Worm (Caenorhabditis elegans): Measurements from ENCODE around the gene C55C3.73.
A peak's percentile ranks its signal among the peaks of the same experiment; 100 is the strongest.

The C55C3.73 gene

ce11 chrIV:5658897-5659296 lies 44.4 kb downstream of the C55C3.73 start:
- TF ChIP-seq nhr-80 (tag; optimal IDR thresholded peaks at IDR 0.05) (peak; percentile 62), B0336.3 (GFP tag; IDR thresholded peaks at IDR 0.05) (0 out of 2 replicates have a peak, but pooled peaks have one; percentile 17), atf-7 (tag; optimal IDR thresholded peaks at IDR 0.05) (peak; percentile 54), hmg-1.2 (GFP tag; IDR thresholded peaks at IDR 0.05) (no peak)

- TF ChIP-seq dpff-1 (tag; optimal IDR thresholded peaks at IDR 0.05) (no peak), ztf-22 (GFP tag; optimal IDR thresholded peaks at IDR 0.05) (no peak), bed-2 (GFP tag; IDR thresholded peaks at IDR 0.05) (no peak), let-607 (tag; optimal IDR thresholded peaks at IDR 0.05) (no peak), gei-17 (GFP tag; optimal IDR thresholded peaks at IDR 0.05) (no peak), D2030.7 (GFP tag; IDR thresholded peaks at IDR 0.05) (no peak), T26A5.8 (tag; optimal IDR thresholded peaks at IDR 0.05) (no peak), xnd-1 (tag; optimal IDR thresholded peaks at IDR 0.05) (no peak), snpc-3.4 (tag; optimal IDR thresholded peaks at IDR 0.05) (no peak), rec-8 (tag; optimal IDR thresholded peaks at IDR 0.05) (no peak), mel-28 (tag; optimal IDR thresholded peaks at IDR 0.05; ENCODE audit: borderline replicate concordance) (no peak), lag-1 (GFP tag; IDR thresholded peaks at IDR 0.05) (no peak), B0019.2 (GFP tag; conservative IDR thresholded peaks at IDR 0.05) (no peak), ztf-28 (GFP tag; IDR thresholded peaks at IDR 0.05) (no peak), dpl-1 (GFP tag; optimal IDR thresholded peaks at IDR 0.05) (no peak)
Measured at ce11 chrIV:5658225-5658624, 45.0 kb downstream of the C55C3.73 start.

ce11 chrIV:5657126-5657666 lies 46.1 kb downstream of the C55C3.73 start:
- TF ChIP-seq C06A6.2 (GFP tag; conservative IDR thresholded peaks at IDR 0.05) (0 out of 2 replicates have a peak, but pooled peaks have one; percentile 56), cebp-1 (GFP tag; IDR thresholded peaks at IDR 0.05) (0 out of 2 replicates have a peak, but pooled peaks have one; percentile 48), cebp-1 (tag; optimal IDR thresholded peaks at IDR 0.05) (peak; percentile 72), tlf-1 (GFP tag; optimal IDR thresholded peaks at IDR 0.05) (no peak), hsf-1 (GFP tag; IDR thresholded peaks at IDR 0.05) (peak; percentile 56; the same call in 1 of the 2 replicates), ztf-28 (GFP tag; IDR thresholded peaks at IDR 0.05) (0 out of 2 replicates have a peak, but pooled peaks have one; percentile 28), ztf-3 (GFP tag; optimal IDR thresholded peaks at IDR 0.05) (no peak), ceh-91 (GFP tag; IDR thresholded peaks at IDR 0.05) (0 out of 2 replicates have a peak, but pooled peaks have one; percentile 26), dpl-1 (GFP tag; optimal IDR thresholded peaks at IDR 0.05) (peak; percentile 18), K12H6.12 (tag; optimal IDR thresholded peaks at IDR 0.05) (peak; percentile 72), lin-40 (tag; optimal IDR thresholded peaks at IDR 0.05) (peak; percentile 77), F10E7.11 (tag; optimal IDR thresholded peaks at IDR 0.05) (no peak), atf-7 (tag; optimal IDR thresholded peaks at IDR 0.05) (peak; percentile 30), nhr-90 (tag; optimal IDR thresholded peaks at IDR 0.05) (peak; percentile 41), attf-5 (GFP tag; optimal IDR thresholded peaks at IDR 0.05) (peak; percentile 71), chd-7 (tag; optimal IDR thresholded peaks at IDR 0.05) (peak; percentile 35), zfh-2 (GFP tag; conservative IDR thresholded peaks at IDR 0.05) (peak; percentile 80; the same call in 1 of the 2 replicates), snpc-4 (GFP tag; optimal IDR thresholded peaks at IDR 0.05) (no peak), snpc-4 (tag; optimal IDR thresholded peaks at IDR 0.05) (peak; percentile 25 to 68 (median 48)), ekl-4 (GFP tag; IDR thresholded peaks at IDR 0.05) (peak; percentile 56; the same call in 1 of the 2 replicates), attf-3 (GFP tag; conservative IDR thresholded peaks at IDR 0.05) (0 out of 2 replicates have a peak, but pooled peaks have one; percentile 22), madf-8 (GFP tag; conservative IDR thresholded peaks at IDR 0.05) (peak; percentile 64), lin-35 (GFP tag; optimal IDR thresholded peaks at IDR 0.05) (peak in 1 of 3 experiments; percentile 34), madf-6 (GFP tag; IDR thresholded peaks at IDR 0.05) (peak; percentile 86), Y67H2A.10 (GFP tag; conservative IDR thresholded peaks at IDR 0.05) (no peak), xnd-1 (tag; optimal IDR thresholded peaks at IDR 0.05) (peak; percentile 57), lsl-1 (GFP tag; optimal IDR thresholded peaks at IDR 0.05) (peak; percentile 39), hmg-1.2 (GFP tag; IDR thresholded peaks at IDR 0.05) (peak; percentile 90), mes-4 (tag; optimal IDR thresholded peaks at IDR 0.05) (no peak), somi-1 (GFP tag; optimal IDR thresholded peaks at IDR 0.05) (peak; percentile 56)
